Fruit fly (Drosophila melanogaster) whole organism, embryonic: ENCODE measurements around the gene Acn.

Source experiments
- Atf3 ChIP-seq: fragments of 200-800 bp; sonication (Bioruptor generic); optimal IDR thresholded peaks from 3 replicates; lab custom pipeline; 2016; ENCODE audit warnings: missing biosample characterization, missing genetic modification characterization
- B-H2 ChIP-seq: fragments of 200-800 bp; sonication (Bioruptor generic); optimal IDR thresholded peaks from 2 replicates; lab custom pipeline; 2018; ENCODE audit warnings: missing biosample characterization, mild to moderate bottlenecking, missing genetic modification characterization
- CG10462 ChIP-seq: fragments of 200-800 bp; sonication (Bioruptor generic); optimal IDR thresholded peaks from 2 replicates; lab custom pipeline; 2016; ENCODE audit warnings: missing biosample characterization, missing genetic modification characterization
- CG11695 ChIP-seq: fragments of 200-800 bp; sonication (Bioruptor generic); IDR thresholded peaks from 3 replicates; pipeline ENCODE4 v1.3.6; 2022; ENCODE audit warnings: missing biosample characterization, missing genetic modification characterization
- CG11723 ChIP-seq: fragments of 200-800 bp; sonication (Bioruptor generic); optimal IDR thresholded peaks from 2 replicates; lab custom pipeline; 2017; ENCODE audit warnings: missing biosample characterization, mild to moderate bottlenecking, missing genetic modification characterization
- CG12236 ChIP-seq: fragments of 200-800 bp; sonication (Bioruptor generic); optimal IDR thresholded peaks from 2 replicates; lab custom pipeline; 2016; ENCODE audit warnings: missing biosample characterization, missing genetic modification characterization
- CG12659 ChIP-seq: fragments of 200-800 bp; sonication (Bioruptor generic); optimal IDR thresholded peaks from 3 replicates; lab custom pipeline; 2017; ENCODE audit warnings: mild to moderate bottlenecking, missing biosample characterization, missing genetic modification reagents, missing genetic modification characterization
- CG13287 ChIP-seq: fragments of 200-800 bp; sonication (Bioruptor generic); IDR thresholded peaks from 2 replicates; pipeline ENCODE4 v1.3.6; 2022; ENCODE audit warnings: missing biosample characterization, missing genetic modification characterization; ENCODE audit not compliant: partially characterized antibody
- CG13296 ChIP-seq: fragments of 200-800 bp; sonication (Bioruptor generic); optimal IDR thresholded peaks from 3 replicates; lab custom pipeline; 2018; ENCODE audit warnings: missing biosample characterization, mild to moderate bottlenecking, missing genetic modification characterization
- CG14860 ChIP-seq: fragments of 200-800 bp; sonication (Bioruptor generic); IDR thresholded peaks from 3 replicates; pipeline ENCODE4 v1.3.6; 2022; ENCODE audit warnings: missing biosample characterization, missing genetic modification characterization; ENCODE audit not compliant: partially characterized antibody
- CG17568 ChIP-seq: fragments of 200-800 bp; sonication (Bioruptor generic); optimal IDR thresholded peaks from 2 replicates; lab custom pipeline; 2018; ENCODE audit warnings: missing biosample characterization, mild to moderate bottlenecking, missing genetic modification characterization, moderate library complexity
- CG2120 ChIP-seq: fragments of 200-800 bp; sonication (Bioruptor generic); optimal IDR thresholded peaks from 3 replicates; lab custom pipeline; 2016; ENCODE audit warnings: missing biosample characterization, missing genetic modification characterization
- CG2678 ChIP-seq: fragments of 200-800 bp; sonication (Bioruptor generic); optimal IDR thresholded peaks from 3 replicates; lab custom pipeline; 2019; ENCODE audit warnings: missing biosample characterization, mild to moderate bottlenecking, missing genetic modification characterization, moderate library complexity
- CG31224 ChIP-seq: fragments of 200-800 bp; sonication (Bioruptor generic); IDR thresholded peaks from 2 replicates; pipeline ENCODE4 v1.3.6; 2022; ENCODE audit warnings: missing biosample characterization, missing genetic modification characterization
- CG4404 ChIP-seq: fragments of 200-800 bp; sonication (Bioruptor generic); IDR thresholded peaks from 2 replicates; pipeline ENCODE4 v1.3.6; 2022; ENCODE audit warnings: missing biosample characterization, missing genetic modification characterization
- CG6765 ChIP-seq: fragments of 200-800 bp; sonication (Bioruptor generic); optimal IDR thresholded peaks from 3 replicates; lab custom pipeline; 2017; ENCODE audit warnings: missing biosample characterization, mild to moderate bottlenecking, missing genetic modification characterization
- CG6813 ChIP-seq: fragments of 200-800 bp; sonication (Bioruptor generic); optimal IDR thresholded peaks from 2 replicates; lab custom pipeline; 2017; ENCODE audit warnings: missing biosample characterization, missing genetic modification characterization, mild to moderate bottlenecking, moderate library complexity, missing genetic modification reagents
- CG7963 ChIP-seq: fragments of 200-800 bp; sonication (Bioruptor generic); IDR thresholded peaks from 3 replicates; pipeline ENCODE4 v1.3.6; 2022; ENCODE audit warnings: missing biosample characterization, missing genetic modification characterization; ENCODE audit not compliant: partially characterized antibody
- CG7987 ChIP-seq: fragments of 200-800 bp; sonication (Bioruptor generic); optimal IDR thresholded peaks from 2 replicates; lab custom pipeline; 2018; ENCODE audit warnings: missing biosample characterization, mild to moderate bottlenecking, missing genetic modification characterization, moderate library complexity
- CG9215 ChIP-seq: fragments of 200-800 bp; sonication (Bioruptor generic); IDR thresholded peaks from 2 replicates; pipeline ENCODE4 v1.3.6; 2022; ENCODE audit warnings: missing biosample characterization, missing genetic modification characterization
- Dll ChIP-seq: fragments of 200-800 bp; sonication (Bioruptor generic); IDR thresholded peaks from 4 replicates; pipeline ENCODE4 v1.3.6; 2022; ENCODE audit warnings: missing biosample characterization, missing genetic modification characterization; ENCODE audit not compliant: partially characterized antibody
- Dp ChIP-seq: fragments of 200-800 bp; sonication (Bioruptor generic); optimal IDR thresholded peaks from 2 replicates; lab custom pipeline; 2018; ENCODE audit warnings: missing biosample characterization, mild to moderate bottlenecking, missing genetic modification characterization, moderate library complexity
- ERR ChIP-seq: fragments of 200-800 bp; sonication (Bioruptor generic); optimal IDR thresholded peaks from 2 replicates; lab custom pipeline; 2016; ENCODE audit warnings: missing biosample characterization, missing genetic modification characterization
- Elba2 ChIP-seq: fragments of 200-800 bp; sonication (Bioruptor generic); optimal IDR thresholded peaks from 3 replicates; lab custom pipeline; 2016; ENCODE audit warnings: missing biosample characterization, missing genetic modification characterization
- GATAe ChIP-seq: fragments of 200-800 bp; sonication (Bioruptor generic); conservative IDR thresholded peaks from 2 replicates; pipeline ENCODE4 v1.3.6; 2022; ENCODE audit warnings: missing biosample characterization, missing genetic modification characterization
- Hey ChIP-seq: fragments of 200-800 bp; sonication (Bioruptor generic); optimal IDR thresholded peaks from 3 replicates; lab custom pipeline; 2018; ENCODE audit warnings: missing biosample characterization, mild to moderate bottlenecking, missing genetic modification characterization
- Mad ChIP-seq: fragments of 200-800 bp; sonication (Bioruptor generic); optimal IDR thresholded peaks from 2 replicates; lab custom pipeline; 2016; ENCODE audit warnings: missing biosample characterization, missing genetic modification characterization
- NK7.1 ChIP-seq: fragments of 200-800 bp; sonication (Bioruptor generic); optimal IDR thresholded peaks from 3 replicates; lab custom pipeline; 2016; ENCODE audit warnings: missing biosample characterization, missing genetic modification characterization
- NfI ChIP-seq: fragments of 200-800 bp; sonication (Bioruptor generic); optimal IDR thresholded peaks from 3 replicates; lab custom pipeline; 2018; ENCODE audit warnings: missing biosample characterization, mild to moderate bottlenecking, missing genetic modification characterization, moderate library complexity
- Poxn ChIP-seq: fragments of 200-800 bp; sonication (Bioruptor generic); IDR thresholded peaks from 2 replicates; pipeline ENCODE4 v1.3.6; 2022; ENCODE audit warnings: missing biosample characterization, missing genetic modification characterization
- Sry-β ChIP-seq: fragments of 200-800 bp; sonication (Bioruptor generic); optimal IDR thresholded peaks from 2 replicates; lab custom pipeline; 2018; ENCODE audit warnings: missing biosample characterization, mild to moderate bottlenecking, missing genetic modification characterization, moderate library complexity
- Usf ChIP-seq: fragments of 200-800 bp; sonication (Bioruptor generic); optimal IDR thresholded peaks from 2 replicates; lab custom pipeline; 2017; ENCODE audit warnings: missing genotype, missing biosample characterization, missing genetic modification characterization
- Xbp1 ChIP-seq: fragments of 200-800 bp; sonication (Bioruptor generic); optimal IDR thresholded peaks from 3 replicates; lab custom pipeline; 2016; ENCODE audit warnings: missing biosample characterization, mild to moderate bottlenecking, missing genetic modification characterization
- YL-1 ChIP-seq: fragments of 200-800 bp; sonication (Bioruptor generic); optimal IDR thresholded peaks from 3 replicates; lab custom pipeline; 2017; ENCODE audit warnings: missing biosample characterization, mild to moderate bottlenecking, missing genetic modification characterization
- ap ChIP-seq: fragments of 200-800 bp; sonication (Bioruptor generic); IDR thresholded peaks from 2 replicates; pipeline ENCODE4 v1.3.6; 2022; ENCODE audit warnings: missing biosample characterization, missing genetic modification characterization
- bsh ChIP-seq, 2 experiments: fragments of 200-800 bp; sonication (Bioruptor generic); optimal IDR thresholded peaks; 2 replicates each; lab custom pipeline; 2017 to 2018; ENCODE audit warnings: mild to moderate bottlenecking in 2 of 2, missing biosample characterization in 2 of 2, missing genetic modification characterization in 2 of 2, moderate library complexity in 1 of 2
- cad ChIP-seq: fragments of >200 bp; optimal IDR thresholded peaks from 2 replicates; lab custom pipeline; 2017; ENCODE audit warnings: missing biosample characterization, missing genetic modification characterization
- dpn ChIP-seq, 2 experiments: fragments of 200-800 bp; sonication (Bioruptor generic); optimal IDR thresholded peaks; 3 replicates each; lab custom pipeline; 2016; ENCODE audit warnings: missing biosample characterization in 2 of 2, missing genetic modification characterization in 2 of 2
- ewg ChIP-seq: fragments of 200-800 bp; sonication (Bioruptor generic); optimal IDR thresholded peaks from 3 replicates; lab custom pipeline; 2017; ENCODE audit warnings: mild to moderate bottlenecking, missing biosample characterization, missing genetic modification reagents, missing genetic modification characterization
- jing ChIP-seq: fragments of 200-800 bp; sonication (Bioruptor generic); optimal IDR thresholded peaks from 2 replicates; lab custom pipeline; 2018; ENCODE audit warnings: missing biosample characterization, mild to moderate bottlenecking, missing genetic modification characterization
- knrl ChIP-seq: fragments of 200-800 bp; sonication (Bioruptor generic); IDR thresholded peaks from 3 replicates; pipeline ENCODE4 v1.3.6; 2022; ENCODE audit warnings: missing biosample characterization, missing genetic modification characterization; ENCODE audit not compliant: partially characterized antibody
- lov ChIP-seq, 2 experiments: fragments of 200-800 bp in 1 of 2; fragments of >200 bp in 1 of 2; sonication (Bioruptor generic) in 1 of 2; IDR thresholded peaks in 1 of 2; optimal IDR thresholded peaks in 1 of 2; 2 replicates in 1 of 2; 3 replicates in 1 of 2; pipeline versions ENCODE4 v1.3.6 to Lab custom; 2017 to 2022; ENCODE audit warnings: missing biosample characterization in 1 of 2, missing genetic modification characterization in 1 of 2
- pnt ChIP-seq: fragments of 200-800 bp; sonication (Bioruptor generic); optimal IDR thresholded peaks from 3 replicates; lab custom pipeline; 2016; ENCODE audit warnings: missing biosample characterization, missing genetic modification characterization
- rib ChIP-seq: fragments of 200-800 bp; sonication (Bioruptor generic); IDR thresholded peaks from 2 replicates; pipeline ENCODE4 v1.3.6; 2022; ENCODE audit warnings: missing biosample characterization, missing genetic modification characterization
- schlank ChIP-seq: fragments of 200-800 bp; sonication (Bioruptor generic); optimal IDR thresholded peaks from 2 replicates; lab custom pipeline; 2018; ENCODE audit warnings: missing biosample characterization, mild to moderate bottlenecking, missing genetic modification characterization
- sisA ChIP-seq: fragments of 200-800 bp; sonication (Bioruptor generic); IDR thresholded peaks from 2 replicates; pipeline ENCODE4 v1.3.6; 2022; ENCODE audit warnings: missing biosample characterization, missing genetic modification characterization
- ssp ChIP-seq: fragments of 200-800 bp; sonication (Bioruptor generic); IDR thresholded peaks from 2 replicates; pipeline ENCODE4 v1.3.6; 2022; ENCODE audit warnings: missing biosample characterization, missing genetic modification characterization
- tio ChIP-seq: fragments of 200-800 bp; sonication (Bioruptor generic); optimal IDR thresholded peaks from 2 replicates; lab custom pipeline; 2017; ENCODE audit warnings: missing biosample characterization, missing genetic modification characterization, inconsistent platforms
- twi ChIP-seq: fragments of 200-800 bp; optimal IDR thresholded peaks from 2 replicates; lab custom pipeline; 2019; ENCODE audit warnings: missing biosample characterization, mild to moderate bottlenecking, missing genetic modification characterization, moderate library complexity

Acn gene

dm6 chr2L:19009130-19009529, 36.0 kb upstream of the Acn start, which contains the start of gene RpL30 (continued):
- TF ChIP-seq ssp (peak; percentile 76), twi (tag; lab: Kevin White, UChicago) (peak; percentile 77), CG2120 (GFP tag; lab: Kevin White, UChicago) (peak; percentile 81), Elba2 (GFP tag; lab: Kevin White, UChicago) (peak; percentile 70), CG12236 (GFP tag; lab: Kevin White, UChicago) (peak; percentile 85), pnt (GFP tag; lab: Kevin White, UChicago) (peak; percentile 36), CG11695 (GFP tag; lab: Robert Waterston, UW) (peak; percentile 85), GATAe (GFP tag; lab: Robert Waterston, UW) (peak; percentile 68; the same call in 1 of the 2 replicates), Atf3 (peak; percentile 57), CG4404 (GFP tag; lab: Robert Waterston, UW) (peak; percentile 52; the same call in 1 of the 2 replicates), Sry-β (GFP tag; lab: Kevin White, UChicago) (peak; percentile 61), Poxn (no peak), CG9215 (peak; percentile 60), dpn (GFP tag; optimal IDR thresholded peaks at IDR 0.05; lab: Kevin White, UChicago) (peak; percentile 81 to 93), cad (GFP tag; lab: Kevin White, UChicago) (no peak), ap (GFP tag; lab: Robert Waterston, UW) (peak; percentile 61; the same call in 1 of the 2 replicates), Mad (peak; percentile 91), CG17568 (GFP tag; lab: Kevin White, UChicago) (peak; percentile 91), CG12659 (GFP tag; lab: Kevin White, UChicago) (peak; percentile 96), CG6813 (peak; percentile 96), lov (optimal IDR thresholded peaks at IDR 0.05; lab: Kevin White, UChicago) (no peak), lov (GFP tag; IDR thresholded peaks at IDR 0.05; lab: Robert Waterston, UW) (peak; percentile 95), CG10462 (peak; percentile 77), YL-1 (GFP tag; lab: Kevin White, UChicago) (peak; percentile 99), Xbp1 (GFP tag; lab: Kevin White, UChicago) (peak; percentile 87), CG13296 (peak; percentile 94), jing (GFP tag; lab: Kevin White, UChicago) (peak; percentile 66), CG31224 (GFP tag; lab: Robert Waterston, UW) (peak; percentile 77), CG2678 (tag; lab: Kevin White, UChicago) (peak; percentile 82), NK7.1 (peak; percentile 90), ewg (GFP tag; lab: Kevin White, UChicago) (peak; percentile 84), NfI (peak; percentile 93), B-H2 (GFP tag; lab: Kevin White, UChicago) (peak; percentile 94), rib (GFP tag; lab: Robert Waterston, UW) (peak; percentile 76), tio (GFP tag; lab: Kevin White, UChicago) (peak; percentile 61), ERR (GFP tag; lab: Kevin White, UChicago) (peak; percentile 80), CG11723 (peak; percentile 89), schlank (peak; percentile 92), Usf (GFP tag; lab: Kevin White, UChicago) (peak; percentile 80), CG7987 (peak; percentile 98), CG7963 (GFP tag; lab: Robert Waterston, UW) (0 out of 3 replicates have a peak, but pooled peaks have one; percentile 13), knrl (peak; percentile 74), Hey (peak; percentile 84), sisA (peak; percentile 56), Dp (GFP tag; lab: Kevin White, UChicago) (peak; percentile 95), Dll (GFP tag; lab: Robert Waterston, UW) (peak; percentile 74; the same call in 3 of the 4 replicates), bsh (GFP tag; optimal IDR thresholded peaks at IDR 0.05; lab: Kevin White, UChicago) (peak; percentile 81 to 82), CG13287 (GFP tag; lab: Robert Waterston, UW) (peak; percentile 82), CG6765 (GFP tag; lab: Kevin White, UChicago) (peak; percentile 97), CG14860 (no peak)
